Fruit fly (Drosophila melanogaster): Measurements from ENCODE around the gene Top3alpha.

Top3alpha gene

dm6 chr2L:19492934-19493686, 4.9 kb upstream of the Top3alpha start, which contains the start of the genes swm and Ctu2:
TSS of gene swm (plus strand) at chr2L:19493251.
TSS of gene Ctu2 (minus strand) at chr2L:19493253.
- TF ChIP-seq sv (GFP tag; optimal IDR thresholded peaks at IDR 0.05) (peak; percentile 21), Myc (optimal IDR thresholded peaks at IDR 0.05) (peak; percentile 89), psq (GFP tag; optimal IDR thresholded peaks at IDR 0.05) (peak; percentile 52), h (GFP tag; optimal IDR thresholded peaks at IDR 0.05) (no peak), CG9705 (GFP tag; optimal IDR thresholded peaks at IDR 0.05) (peak; percentile 60), woc (GFP tag; optimal IDR thresholded peaks at IDR 0.05) (no peak), Rel (GFP tag; optimal IDR thresholded peaks at IDR 0.05) (no peak), Rel (tag; optimal IDR thresholded peaks at IDR 0.05) (peak; percentile 46), OdsH (GFP tag; optimal IDR thresholded peaks at IDR 0.05) (peak; percentile 35), rgr (GFP tag; optimal IDR thresholded peaks at IDR 0.05) (peak; percentile 36), ey (GFP tag; optimal IDR thresholded peaks at IDR 0.05) (peak; percentile 11), Dif (GFP tag; optimal IDR thresholded peaks at IDR 0.05; ENCODE audit: partially characterized antibody) (no peak), HLH106 (tag; optimal IDR thresholded peaks at IDR 0.05) (peak; percentile 83), Sp1 (GFP tag; optimal IDR thresholded peaks at IDR 0.05) (peak; percentile 60)

dm6 chr2L:19506323-19506722, 8.4 kb downstream of the Top3alpha start:
- no peak for TF ChIP-seq Jra (GFP tag; optimal IDR thresholded peaks at IDR 0.05)
- no peak for TF ChIP-seq Rel (GFP tag; optimal IDR thresholded peaks at IDR 0.05)
- peak; percentile 89 for TF ChIP-seq Rel (tag; optimal IDR thresholded peaks at IDR 0.05)

- TF ChIP-seq Rel (GFP tag; optimal IDR thresholded peaks at IDR 0.05), result no peak
- no peak for TF ChIP-seq Rel (tag; optimal IDR thresholded peaks at IDR 0.05)
- peak; percentile 19 for TF ChIP-seq Myc (optimal IDR thresholded peaks at IDR 0.05)
- TF ChIP-seq Hnf4 (GFP tag; optimal IDR thresholded peaks at IDR 0.05), result no peak
- TF ChIP-seq br (GFP tag; optimal IDR thresholded peaks at IDR 0.05), result peak; percentile 42
- no peak for TF ChIP-seq sage (GFP tag; optimal IDR thresholded peaks at IDR 0.05)
- TF ChIP-seq Dif (GFP tag; optimal IDR thresholded peaks at IDR 0.05; ENCODE audit: partially characterized antibody), result no peak
- TF ChIP-seq tai (GFP tag; optimal IDR thresholded peaks at IDR 0.05), result no peak
- no peak for TF ChIP-seq Abd-B (GFP tag; optimal IDR thresholded peaks at IDR 0.05)
- no peak for TF ChIP-seq Mio (GFP tag; optimal IDR thresholded peaks at IDR 0.05)
- no peak for TF ChIP-seq Hr78 (GFP tag; optimal IDR thresholded peaks at IDR 0.05)
- no peak for TF ChIP-seq psq (GFP tag; optimal IDR thresholded peaks at IDR 0.05)
- no peak for TF ChIP-seq Sp1 (GFP tag; optimal IDR thresholded peaks at IDR 0.05)
- no peak for TF ChIP-seq dmrt93B (GFP tag; optimal IDR thresholded peaks at IDR 0.05)
- no peak for TF ChIP-seq usp (GFP tag; optimal IDR thresholded peaks at IDR 0.05)
- TF ChIP-seq pan (optimal IDR thresholded peaks at IDR 0.05), result no peak
- peak; percentile 52 for TF ChIP-seq fru (GFP tag; optimal IDR thresholded peaks at IDR 0.05)
- no peak for TF ChIP-seq Dfd (GFP tag; optimal IDR thresholded peaks at IDR 0.05)
- TF ChIP-seq ey (GFP tag; optimal IDR thresholded peaks at IDR 0.05), result peak; percentile 42
- TF ChIP-seq dl (GFP tag; optimal IDR thresholded peaks at IDR 0.05; ENCODE audit: insufficient read depth in 1 of 2, partially characterized antibody in 2 of 2), result no peak
- TF ChIP-seq woc (GFP tag; optimal IDR thresholded peaks at IDR 0.05), result no peak
- TF ChIP-seq GATAd (GFP tag; optimal IDR thresholded peaks at IDR 0.05), result no peak
- TF ChIP-seq foxo (GFP tag; optimal IDR thresholded peaks at IDR 0.05), result peak in 1 of 2 experiments; percentile 66
- TF ChIP-seq CG32264 (GFP tag; optimal IDR thresholded peaks at IDR 0.05), result peak; percentile 13
- no peak for TF ChIP-seq N (GFP tag; optimal IDR thresholded peaks at IDR 0.05)
- peak; percentile 43 for TF ChIP-seq OdsH (GFP tag; optimal IDR thresholded peaks at IDR 0.05)
- TF ChIP-seq Vsx2 (GFP tag; optimal IDR thresholded peaks at IDR 0.05; ENCODE audit: partially characterized antibody), result no peak
- peak; percentile 30 for TF ChIP-seq CG9705 (GFP tag; optimal IDR thresholded peaks at IDR 0.05)
- no peak for TF ChIP-seq lola (GFP tag; optimal IDR thresholded peaks at IDR 0.05)
- no peak for TF ChIP-seq CrebA (GFP tag; optimal IDR thresholded peaks at IDR 0.05; ENCODE audit: borderline replicate concordance)
- TF ChIP-seq jim (GFP tag; optimal IDR thresholded peaks at IDR 0.05), result no peak
- TF ChIP-seq sv (GFP tag; optimal IDR thresholded peaks at IDR 0.05), result peak; percentile 16
- no peak for TF ChIP-seq brk (GFP tag; optimal IDR thresholded peaks at IDR 0.05)
- no peak for TF ChIP-seq Jra (GFP tag; optimal IDR thresholded peaks at IDR 0.05)
- no peak for TF ChIP-seq HLH106 (tag; optimal IDR thresholded peaks at IDR 0.05)
- TF ChIP-seq h (GFP tag; optimal IDR thresholded peaks at IDR 0.05), result peak; percentile 73
- no peak for TF ChIP-seq dsf (GFP tag; optimal IDR thresholded peaks at IDR 0.05; ENCODE audit: borderline replicate concordance)
- peak; percentile 57 for TF ChIP-seq rgr (GFP tag; optimal IDR thresholded peaks at IDR 0.05)
- peak; percentile 92 for TF ChIP-seq Hr83 (GFP tag; optimal IDR thresholded peaks at IDR 0.05; ENCODE audit: poor library complexity, severe bottlenecking)
Observed at dm6 chr2L:19508361-19508918, 10.5 kb downstream of the Top3alpha start, which contains the start of gene cyst. TSS of gene cyst (minus strand) at chr2L:19508764.
